Worm (Caenorhabditis elegans) whole organism, L2 larva: ENCODE measurements around the gene F46B6.4.

Experiments used
- C34F6.9 ChIP-seq: fragments of 150-350 bp; optimal IDR thresholded peaks from 2 replicates; lab custom pipeline; 2014; ENCODE audit warnings: missing biosample characterization, missing genetic modification characterization
- aly-2 ChIP-seq: fragments of 150-350 bp; optimal IDR thresholded peaks from 2 replicates; lab custom pipeline; 2014; ENCODE audit warnings: missing biosample characterization, missing genetic modification characterization
- ama-1 ChIP-seq: fragments of 150-350 bp; optimal IDR thresholded peaks from 2 replicates; lab custom pipeline; 2018; ENCODE audit warnings: inconsistent platforms
- blmp-1 ChIP-seq: sonication (generic microtip); optimal IDR thresholded peaks from 2 replicates; lab custom pipeline; 2017; ENCODE audit warnings: missing genetic modification characterization, mild to moderate bottlenecking, missing compliant biosample characterization, antibody characterized with exemption, moderate library complexity; ENCODE audit not compliant: insufficient read depth
- dmd-4 ChIP-seq: sonication (generic microtip); optimal IDR thresholded peaks from 2 replicates; lab custom pipeline; 2017; ENCODE audit warnings: missing biosample characterization, missing genetic modification characterization
- egl-27 ChIP-seq: sonication (generic microtip); optimal IDR thresholded peaks from 3 replicates; lab custom pipeline; 2017; ENCODE audit warnings: missing biosample characterization, missing genetic modification reagents, missing genetic modification characterization
- elt-3 ChIP-seq: sonication (generic microtip); optimal IDR thresholded peaks from 2 replicates; lab custom pipeline; 2017; ENCODE audit warnings: missing biosample characterization, missing genetic modification characterization
- lin-11 ChIP-seq: fragments of 150-350 bp; sonication (generic microtip); optimal IDR thresholded peaks from 2 replicates; lab custom pipeline; 2014; ENCODE audit warnings: missing biosample characterization, missing genetic modification characterization, inconsistent platforms, mixed read lengths
- lin-13 ChIP-seq: fragments of 150-350 bp; optimal IDR thresholded peaks from 2 replicates; lab custom pipeline; 2014; ENCODE audit warnings: missing biosample characterization, missing genetic modification reagents, missing genetic modification characterization
- lsy-2 ChIP-seq, 2 experiments: fragments of 150-350 bp in 1 of 2; sonication (generic microtip) in 1 of 2; optimal IDR thresholded peaks; 2 replicates each; lab custom pipeline; 2014 to 2017; ENCODE audit warnings: missing biosample characterization in 2 of 2, missing genetic modification characterization in 2 of 2
- nhr-21 ChIP-seq: fragments of 150-350 bp; optimal IDR thresholded peaks from 2 replicates; lab custom pipeline; 2014; ENCODE audit warnings: missing biosample characterization, missing genetic modification characterization
- nhr-77 ChIP-seq: fragments of 150-350 bp; optimal IDR thresholded peaks from 2 replicates; lab custom pipeline; 2014; ENCODE audit warnings: missing biosample characterization, missing genetic modification characterization
- unc-39 ChIP-seq: fragments of 150-350 bp; optimal IDR thresholded peaks from 2 replicates; lab custom pipeline; 2014; ENCODE audit warnings: missing biosample characterization, missing genetic modification characterization
- ztf-4 ChIP-seq: fragments of 150-350 bp; optimal IDR thresholded peaks from 2 replicates; lab custom pipeline; 2014; ENCODE audit warnings: missing biosample characterization, missing genetic modification characterization

DNA sequence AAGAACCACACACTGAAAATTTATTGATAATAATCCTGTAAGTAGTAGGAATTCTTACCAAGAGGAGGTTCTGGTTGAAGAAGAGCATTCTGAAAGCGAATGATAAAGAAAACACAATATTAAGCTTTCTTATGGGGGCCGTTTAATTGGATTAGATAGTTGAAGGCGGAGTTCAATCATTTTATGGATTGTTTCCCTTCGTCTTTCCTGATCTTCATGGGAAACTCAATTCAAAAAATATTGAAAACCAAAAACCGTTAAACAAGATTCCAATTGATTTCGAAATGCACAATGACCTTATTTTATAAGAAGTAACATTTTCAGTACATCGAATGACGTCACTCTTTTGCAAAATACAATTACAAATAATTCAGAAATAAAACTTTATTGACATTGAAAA is 19.8 kb upstream of the F46B6.4 start, which contains the start of gene F46B6.13:
- TF ChIP-seq nhr-77 (tag; lab: Kevin White, UChicago) (no peak), ztf-4 (tag; lab: Kevin White, UChicago) (no peak), nhr-21 (tag; lab: Kevin White, UChicago) (no peak), elt-3 (tag; lab: Kevin White, UChicago) (no peak), blmp-1 (tag; lab: Kevin White, UChicago) (no peak), egl-27 (tag; lab: Kevin White, UChicago) (no peak), lin-13 (GFP tag; lab: Kevin White, UChicago) (no peak), lsy-2 (tag; optimal IDR thresholded peaks at IDR 0.05; lab: Kevin White, UChicago) (no peak), C34F6.9 (tag; lab: Kevin White, UChicago) (no peak), aly-2 (no peak), unc-39 (no peak), ama-1 (no peak), lin-11 (tag; lab: Kevin White, UChicago) (no peak), dmd-4 (tag; lab: Kevin White, UChicago) (no peak)
